Fruit fly (Drosophila melanogaster) Kc167 (cell line): ENCODE results near the gene CG32243.

Source experiments
- Myc ChIP-seq: fragments of >200 bp; optimal IDR thresholded peaks from 2 replicates; lab custom pipeline; 2017; ENCODE audit warnings: missing external identifiers
- Sin3A ChIP-seq: fragments of >200 bp; optimal IDR thresholded peaks from 2 replicates; lab custom pipeline; 2018; ENCODE audit warnings: missing external identifiers
- h ChIP-seq: fragments of >200 bp; optimal IDR thresholded peaks from 3 replicates; lab custom pipeline; 2018; ENCODE audit warnings: missing external identifiers
- insv ChIP-seq: fragments of >200 bp; optimal IDR thresholded peaks from 3 replicates; lab custom pipeline; 2018; ENCODE audit warnings: missing external identifiers
- psq ChIP-seq: fragments of >200 bp; optimal IDR thresholded peaks from 2 replicates; lab custom pipeline; 2017; ENCODE audit warnings: missing external identifiers

- TF ChIP-seq Sin3A (no peak), psq (lab: Kevin White, UChicago) (no peak), insv (lab: Kevin White, UChicago) (no peak), Myc (no peak), h (lab: Kevin White, UChicago) (no peak)
These were observed 4.1 kb upstream of the CG32243 start for dm6 chr3L:4545138-4545537.
